Worm (Caenorhabditis elegans): ENCODE results near the gene osm-3.

ce11 chrIV:3751001-3751400 is 49.9 kb downstream of the osm-3 start, which contains the start of gene ugt-45:
- TF ChIP-seq cebp-2 (GFP tag; IDR thresholded peaks at IDR 0.05): no peak
- TF ChIP-seq mxl-1 (tag; optimal IDR thresholded peaks at IDR 0.05): no peak
- no peak for TF ChIP-seq tlf-1 (GFP tag; optimal IDR thresholded peaks at IDR 0.05)
- TF ChIP-seq lin-35 (GFP tag; optimal IDR thresholded peaks at IDR 0.05): no peak
- no peak for TF ChIP-seq dox-1 (GFP tag; IDR thresholded peaks at IDR 0.05)

Measured in whole organism, young adult.